Worm (Caenorhabditis elegans) whole organism, L3 larva: Measurements from ENCODE around the gene tag-10.

ENCODE experiments used
- ZK546.5 ChIP-seq: sonication (generic microtip); optimal IDR thresholded peaks from 2 replicates; lab custom pipeline; 2017; ENCODE audit warnings: missing biosample characterization, missing genetic modification characterization
- aly-2 ChIP-seq: fragments of 150-350 bp; optimal IDR thresholded peaks from 2 replicates; lab custom pipeline; 2014; ENCODE audit warnings: missing biosample characterization, missing genetic modification characterization
- nhr-77 ChIP-seq: fragments of 150-350 bp; optimal IDR thresholded peaks from 2 replicates; lab custom pipeline; 2014; ENCODE audit warnings: missing biosample characterization, missing genetic modification characterization
- pha-4 ChIP-seq: fragments of 150-350 bp; optimal IDR thresholded peaks from 2 replicates; lab custom pipeline; 2014; ENCODE audit warnings: missing biosample characterization, missing genetic modification reagents, missing genetic modification characterization
- sea-2 ChIP-seq: fragments of 150-350 bp; sonication (generic microtip); optimal IDR thresholded peaks from 4 replicates; lab custom pipeline; 2014; ENCODE audit warnings: missing biosample characterization, missing genetic modification reagents, missing genetic modification characterization
- zag-1 ChIP-seq: fragments of 150-350 bp; optimal IDR thresholded peaks from 2 replicates; lab custom pipeline; 2014; ENCODE audit warnings: missing biosample characterization, missing genetic modification characterization

ce11 chrII:13627001-13627400, 5.4 kb upstream of the tag-10 start, which contains the start of gene gst-19:
- TF ChIP-seq pha-4 (tag; lab: Kevin White, UChicago): peak; percentile 19
- TF ChIP-seq ZK546.5 (tag; lab: Kevin White, UChicago): no peak
- TF ChIP-seq nhr-77 (tag; lab: Kevin White, UChicago): no peak
- no peak for TF ChIP-seq zag-1 (tag; lab: Kevin White, UChicago)
- TF ChIP-seq aly-2 (tag; lab: Kevin White, UChicago): no peak
- no peak for TF ChIP-seq sea-2 (GFP tag; lab: Kevin White, UChicago)
